Fruit fly (Drosophila melanogaster) whole organism, adult: ENCODE results near the gene CG32436.

ENCODE experiments used
- CG33017 ChIP-seq: fragments of 200-800 bp; sonication (Bioruptor generic); optimal IDR thresholded peaks from 2 replicates; lab custom pipeline; 2018; ENCODE audit warnings: missing biosample characterization, mild to moderate bottlenecking, missing genetic modification characterization, moderate library complexity
- bab1 ChIP-seq: fragments of 200-800 bp; sonication (Bioruptor generic); optimal IDR thresholded peaks from 3 replicates; lab custom pipeline; 2019; ENCODE audit warnings: missing biosample characterization, mild to moderate bottlenecking, missing genetic modification characterization, moderate library complexity
- cnc ChIP-seq, 2 experiments: fragments of >200 bp; optimal IDR thresholded peaks; 2 replicates each; lab custom pipeline; 2017

DNA sequence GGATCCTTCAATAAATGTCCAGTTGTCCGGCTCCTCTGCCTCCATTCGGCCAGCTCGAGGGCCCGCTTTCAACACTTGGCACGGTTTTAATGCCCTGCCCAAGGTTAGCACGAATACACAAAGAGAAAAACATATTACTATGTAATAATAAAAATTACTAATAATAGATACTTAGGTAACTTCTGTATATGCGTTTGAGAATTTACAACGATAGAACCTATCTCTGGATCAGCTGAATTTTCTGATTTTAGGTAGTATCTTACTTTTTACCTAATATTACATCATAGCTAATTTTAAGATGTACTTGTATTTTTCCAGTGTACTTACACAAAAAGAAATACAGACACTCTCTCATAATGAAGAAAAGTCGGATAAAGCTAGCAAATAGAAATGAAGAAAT is 41.9 kb downstream of the CG32436 start:
- TF ChIP-seq CG33017 (tag; lab: Kevin White, UChicago), result no peak
- TF ChIP-seq cnc (optimal IDR thresholded peaks at IDR 0.05; lab: Kevin White, UChicago), result no peak
- no peak for TF ChIP-seq bab1 (GFP tag; lab: Kevin White, UChicago)
